Fruit fly (Drosophila melanogaster): ENCODE data around the gene Nep3.
"Not testable (repeated sequence)": the region's sequence is repeated elsewhere in the genome, so short reads cannot be mapped to it uniquely, and the experiment has no call there.

DNA sequence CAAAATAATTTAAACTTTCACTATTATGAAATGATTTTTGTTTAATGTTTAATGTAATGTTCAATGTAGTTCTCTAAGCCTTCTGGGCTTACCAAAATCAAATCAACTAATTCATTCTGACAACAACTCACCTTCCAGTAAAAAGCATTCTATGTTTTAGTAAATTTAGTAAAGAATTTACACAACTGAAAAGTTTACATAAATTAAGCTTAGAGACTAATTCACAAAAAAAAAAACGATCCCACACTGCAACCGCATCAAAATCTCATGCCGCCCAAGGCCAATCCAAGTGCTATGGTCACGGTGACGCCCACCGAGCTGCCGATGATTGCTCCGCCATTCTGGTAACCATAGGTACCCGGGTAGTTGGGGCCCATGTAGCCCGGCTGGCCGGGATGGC, 32.0 kb upstream of the Nep3 start, which contains the start of gene CG45489:
- not testable (repeated sequence) for TF ChIP-seq CG2120 (GFP tag; optimal IDR thresholded peaks at IDR 0.05); CG6854 (GFP tag; optimal IDR thresholded peaks at IDR 0.05); CG10959 (GFP tag; IDR thresholded peaks at IDR 0.05); z (GFP tag; IDR thresholded peaks at IDR 0.05); sens (GFP tag)
